Worm (Caenorhabditis elegans) whole organism, dauer: ENCODE data around the gene scl-3.

ENCODE experiments used
- unc-62 ChIP-seq: sonication (generic microtip); optimal IDR thresholded peaks from 2 replicates; lab custom pipeline; 2017; ENCODE audit warnings: missing biosample characterization, missing genetic modification reagents, missing genetic modification characterization

The scl-3 gene

ce11 chrIV:13033516-13033915 is 25.9 kb upstream of the scl-3 start:
- no peak for TF ChIP-seq unc-62

- no peak for TF ChIP-seq unc-62
Measured at ce11 chrIV:13035302-13035701, 24.1 kb upstream of the scl-3 start.

- TF ChIP-seq unc-62 = no peak
Measured at ce11 chrIV:13036835-13037234, 22.5 kb upstream of the scl-3 start.

ce11 chrIV:13038888-13039287 is 20.5 kb upstream of the scl-3 start, which contains the start of gene F49E11.2:
TSS of gene F49E11.2 (minus strand) at chrIV:13038988.
- no peak for TF ChIP-seq unc-62

- no peak for TF ChIP-seq unc-62
Measured at ce11 chrIV:13041486-13041885, 17.9 kb upstream of the scl-3 start.

- TF ChIP-seq unc-62 = no peak
Measured at ce11 chrIV:13042091-13042490, 17.3 kb upstream of the scl-3 start, which contains the start of gene amt-2. TSS of gene amt-2 (plus strand) at chrIV:13042391.

- TF ChIP-seq unc-62 = no peak
Measured at ce11 chrIV:13044980-13045379, 14.4 kb upstream of the scl-3 start.

ce11 chrIV:13046848-13047247 is 12.5 kb upstream of the scl-3 start, which contains the start of gene scl-9:
TSS of gene scl-9 (plus strand) at chrIV:13047148.
- no peak for TF ChIP-seq unc-62

ce11 chrIV:13048157-13048556 is 11.2 kb upstream of the scl-3 start, which contains the start of gene scl-10:
TSS of gene scl-10 (plus strand) at chrIV:13048457.
- no peak for TF ChIP-seq unc-62

- no peak for TF ChIP-seq unc-62
Measured at ce11 chrIV:13051073-13051472, 8.3 kb upstream of the scl-3 start, which contains the start of gene scl-11. TSS of gene scl-11 (plus strand) at chrIV:13051373.

- no peak for TF ChIP-seq unc-62
Measured at ce11 chrIV:13052568-13052967, 6.8 kb upstream of the scl-3 start, which contains the start of gene F49E11.7. TSS of gene F49E11.7 (plus strand) at chrIV:13052868.

- TF ChIP-seq unc-62 = no peak
Measured at ce11 chrIV:13056026-13056425, 3.4 kb upstream of the scl-3 start, which contains the start of gene scl-1. TSS of gene scl-1 (plus strand) at chrIV:13056326.

- no peak for TF ChIP-seq unc-62
Measured at ce11 chrIV:13057418-13057817, 2.0 kb upstream of the scl-3 start, which contains the start of gene scl-2. TSS of gene scl-2 (plus strand) at chrIV:13057710.

- TF ChIP-seq unc-62 = no peak
Measured at ce11 chrIV:13063714-13064113, 4.3 kb downstream of the scl-3 start, which contains the start of gene scl-5. TSS of gene scl-5 (plus strand) at chrIV:13064014.

ce11 chrIV:13066044-13066443 is 6.7 kb downstream of the scl-3 start:
- no peak for TF ChIP-seq unc-62

ce11 chrIV:13067200-13067599 is 7.8 kb downstream of the scl-3 start, which contains the start of gene col-131:
TSS of gene col-131 (minus strand) at chrIV:13067300.
- no peak for TF ChIP-seq unc-62

ce11 chrIV:13068451-13068850 is 9.1 kb downstream of the scl-3 start, which contains the start of gene scl-6:
TSS of gene scl-6 (plus strand) at chrIV:13068751.
- no peak for TF ChIP-seq unc-62

ce11 chrIV:13070142-13070541 is 10.8 kb downstream of the scl-3 start, which contains the start of gene scl-7:
TSS of gene scl-7 (plus strand) at chrIV:13070442.
- TF ChIP-seq unc-62 = no peak

ce11 chrIV:13071445-13071844 is 12.1 kb downstream of the scl-3 start, which contains the start of gene scl-8:
TSS of gene scl-8 (plus strand) at chrIV:13071745.
- no peak for TF ChIP-seq unc-62
